Worm (Caenorhabditis elegans) whole organism, L3 larva: ENCODE measurements around the gene srh-195.

Experiments used
- aly-2 ChIP-seq: fragments of 150-350 bp; optimal IDR thresholded peaks from 2 replicates; lab custom pipeline; 2014; ENCODE audit warnings: missing biosample characterization, missing genetic modification characterization
- egl-5 ChIP-seq: fragments of 150-350 bp; optimal IDR thresholded peaks from 2 replicates; lab custom pipeline; 2017; ENCODE audit warnings: missing biosample characterization, missing genetic modification reagents, missing genetic modification characterization, inconsistent platforms
- elt-1 ChIP-seq: fragments of 150-350 bp; optimal IDR thresholded peaks from 2 replicates; lab custom pipeline; 2014; ENCODE audit warnings: missing biosample characterization, missing genetic modification characterization
- jun-1 ChIP-seq: fragments of 150-350 bp; optimal IDR thresholded peaks from 2 replicates; lab custom pipeline; 2014; ENCODE audit warnings: missing biosample characterization, missing genetic modification reagents, missing genetic modification characterization
- lin-15B ChIP-seq: fragments of 150-350 bp; optimal IDR thresholded peaks from 2 replicates; lab custom pipeline; 2014; ENCODE audit warnings: missing biosample characterization, missing genetic modification characterization
- mdl-1 ChIP-seq: fragments of 150-350 bp; optimal IDR thresholded peaks from 2 replicates; lab custom pipeline; 2014; ENCODE audit warnings: missing biosample characterization, missing genetic modification characterization
- nhr-25 ChIP-seq: sonication (generic microtip); optimal IDR thresholded peaks from 2 replicates; lab custom pipeline; 2017; ENCODE audit warnings: missing biosample characterization, missing genetic modification characterization
- tbx-2 ChIP-seq: sonication (generic microtip); optimal IDR thresholded peaks from 2 replicates; lab custom pipeline; 2016; ENCODE audit warnings: mild to moderate bottlenecking, missing genetic modification characterization, missing compliant biosample characterization
- unc-39 ChIP-seq: sonication (generic microtip); optimal IDR thresholded peaks from 4 replicates; lab custom pipeline; 2017; ENCODE audit warnings: missing biosample characterization, missing genetic modification characterization
- unc-62 ChIP-seq: fragments of 150-350 bp; sonication (generic microtip); optimal IDR thresholded peaks from 4 replicates; lab custom pipeline; 2014; ENCODE audit warnings: missing biosample characterization, missing genetic modification reagents, missing genetic modification characterization
- ztf-4 ChIP-seq: fragments of 150-350 bp; optimal IDR thresholded peaks from 2 replicates; lab custom pipeline; 2014; ENCODE audit warnings: missing biosample characterization, missing genetic modification characterization

DNA sequence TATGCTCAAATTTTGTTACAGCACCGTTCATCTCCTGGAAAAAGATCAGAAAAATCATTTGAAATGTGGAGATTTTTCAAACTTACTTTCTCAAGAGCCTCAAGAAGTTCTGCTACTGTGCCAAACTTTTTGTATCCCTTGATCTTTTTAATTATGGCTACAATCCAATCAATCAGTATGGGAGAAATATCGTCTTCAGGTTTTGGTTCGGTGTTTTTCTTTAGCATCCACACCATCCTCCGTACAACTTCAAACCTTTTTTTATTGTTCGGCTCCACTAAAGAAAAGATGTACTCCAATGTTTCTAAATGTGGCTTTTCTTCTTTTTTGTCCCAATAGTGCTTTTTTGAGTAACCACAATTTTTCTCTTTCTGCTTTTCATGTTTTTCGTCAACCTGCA is 40.2 kb downstream of the srh-195 start:
- TF ChIP-seq elt-1 (no peak), nhr-25 (tag; lab: Kevin White, UChicago) (no peak), lin-15B (tag; lab: Kevin White, UChicago) (no peak), egl-5 (tag; lab: Kevin White, UChicago) (no peak), aly-2 (no peak), ztf-4 (no peak), jun-1 (no peak), tbx-2 (tag; lab: Kevin White, UChicago) (no peak), mdl-1 (no peak), unc-39 (tag; lab: Kevin White, UChicago) (no peak), unc-62 (no peak)
